Worm (Caenorhabditis elegans) whole organism, young adult: ENCODE data around the gene syx-6.

ENCODE experiments used
- K11D2.4 ChIP-seq: fragments of 200-800 bp; sonication (Bioruptor generic); IDR thresholded peaks from 2 replicates; pipeline ENCODE4 v1.3.6; 2022; ENCODE audit warnings: missing genetic modification reagents, missing genetic modification characterization, missing compliant biosample characterization
- Y56A3A.18 ChIP-seq: fragments of 200-800 bp; sonication (Bioruptor generic); IDR thresholded peaks from 2 replicates; pipeline ENCODE4 v1.3.6; 2022; ENCODE audit warnings: missing genetic modification reagents, missing genetic modification characterization, missing compliant biosample characterization
- ama-1 ChIP-seq, 3 experiments: fragments of 150-350 bp in 1 of 3; sonication (generic microtip) in 2 of 3; optimal IDR thresholded peaks; 2 replicates each; lab custom pipeline; 2014 to 2018; ENCODE audit warnings: missing biosample characterization in 2 of 3, missing genetic modification characterization in 2 of 3, missing genetic modification reagents in 2 of 3
- ccch-3 ChIP-seq: fragments of 200-800 bp; sonication (Bioruptor generic); optimal IDR thresholded peaks from 2 replicates; lab custom pipeline; 2018; ENCODE audit warnings: mild to moderate bottlenecking, missing genetic modification characterization, missing compliant biosample characterization
- hrde-1 ChIP-seq: sonication (generic microtip); optimal IDR thresholded peaks from 2 replicates; lab custom pipeline; 2016; ENCODE audit warnings: missing genetic modification characterization, mild to moderate bottlenecking, missing compliant biosample characterization, moderate library complexity, missing genotype, missing genetic modification reagents, borderline replicate concordance
- let-526 ChIP-seq: fragments of 200-800 bp; sonication (Bioruptor generic); IDR thresholded peaks from 2 replicates; pipeline ENCODE4 v1.3.6; 2022; ENCODE audit warnings: missing genetic modification reagents, missing genetic modification characterization, missing compliant biosample characterization
- madf-3 ChIP-seq: fragments of 200-800 bp; sonication (Bioruptor generic); IDR thresholded peaks from 2 replicates; pipeline ENCODE4 v1.3.6; 2022; ENCODE audit warnings: missing genetic modification reagents, missing genetic modification characterization, missing compliant biosample characterization
- sea-2 ChIP-seq: fragments of 200-800 bp; sonication (Bioruptor generic); IDR thresholded peaks from 2 replicates; pipeline ENCODE4 v1.3.6; 2022; ENCODE audit warnings: missing genetic modification characterization, missing compliant biosample characterization
- snpc-1.1 ChIP-seq: sonication (generic microtip); optimal IDR thresholded peaks from 2 replicates; lab custom pipeline; 2017; ENCODE audit warnings: missing genetic modification characterization, mild to moderate bottlenecking, missing compliant biosample characterization, antibody characterized with exemption, moderate library complexity, missing genotype, missing genetic modification reagents; ENCODE audit not compliant: insufficient read depth
- snpc-4 ChIP-seq, 5 experiments: fragments of 150-350 bp in 1 of 5; sonication (generic microtip) in 4 of 5; optimal IDR thresholded peaks; 2 replicates each; lab custom pipeline; 2014 to 2018; ENCODE audit warnings: missing genetic modification characterization in 5 of 5, missing biosample characterization in 3 of 5, antibody characterized with exemption in 2 of 5, mild to moderate bottlenecking in 2 of 5, missing compliant biosample characterization in 2 of 5, missing genotype in 2 of 5, moderate library complexity in 2 of 5, missing genetic modification reagents in 1 of 5
- unc-130 ChIP-seq: sonication (generic microtip); optimal IDR thresholded peaks from 2 replicates; lab custom pipeline; 2016; ENCODE audit warnings: missing genetic modification reagents, missing genetic modification characterization, missing compliant biosample characterization
- ztf-18 ChIP-seq: sonication (generic microtip); optimal IDR thresholded peaks from 2 replicates; lab custom pipeline; 2016; ENCODE audit warnings: missing genotype, mild to moderate bottlenecking, missing genetic modification characterization, missing compliant biosample characterization
- ztf-28 ChIP-seq: fragments of 200-800 bp; sonication (Bioruptor generic); IDR thresholded peaks from 2 replicates; pipeline ENCODE4 v1.3.6; 2022; ENCODE audit warnings: missing genetic modification reagents, missing genetic modification characterization, missing compliant biosample characterization

- TF ChIP-seq ccch-3 (GFP tag; lab: Kevin White, UChicago) (no peak), K11D2.4 (GFP tag; lab: Robert Waterston, UW) (no peak), ztf-18 (tag; lab: Kevin White, UChicago) (no peak), sea-2 (GFP tag; lab: Robert Waterston, UW) (no peak), Y56A3A.18 (no peak), ama-1 (optimal IDR thresholded peaks at IDR 0.05; lab: Kevin White, UChicago) (no peak), ama-1 (GFP tag; optimal IDR thresholded peaks at IDR 0.05; lab: Kevin White, UChicago) (no peak), ztf-28 (GFP tag; lab: Robert Waterston, UW) (no peak), let-526 (GFP tag; lab: Robert Waterston, UW) (no peak), snpc-1.1 (tag; lab: Kevin White, UChicago) (no peak), unc-130 (no peak), madf-3 (no peak), snpc-4 (GFP tag; optimal IDR thresholded peaks at IDR 0.05; lab: Kevin White, UChicago) (no peak), snpc-4 (tag; optimal IDR thresholded peaks at IDR 0.05; lab: Kevin White, UChicago) (no peak), hrde-1 (tag; lab: Kevin White, UChicago) (no peak)
These were observed 17.5 kb downstream of the syx-6 start for ce11 chrX:3181870-3182269.
